Worm (Caenorhabditis elegans): Measurements from ENCODE around the gene H43I07.4.

H43I07.4 gene

ce11 chrV:4192688-4193471 lies 23.1 kb upstream of the H43I07.4 start:
- TF ChIP-seq dmd-6 (GFP tag; IDR thresholded peaks at IDR 0.05) (peak; percentile 35; the same call in 1 of the 2 replicates), nhr-28 (tag; optimal IDR thresholded peaks at IDR 0.05) (peak; percentile 3), aha-1 (tag) (peak; percentile 67), ctbp-1 (GFP tag; IDR thresholded peaks at IDR 0.05) (no peak), sdz-12 (GFP tag; optimal IDR thresholded peaks at IDR 0.05) (no peak), hlh-30 (tag; optimal IDR thresholded peaks at IDR 0.05; ENCODE audit: insufficient read depth) (no peak), attf-4 (tag; optimal IDR thresholded peaks at IDR 0.05) (no peak), nhr-42 (GFP tag; IDR thresholded peaks at IDR 0.05) (no peak), mes-2 (tag; optimal IDR thresholded peaks at IDR 0.05; ENCODE audit: poor library complexity, severe bottlenecking) (peak; percentile 16), ZK337.2 (GFP tag; IDR thresholded peaks at IDR 0.05) (no peak), ceh-20 (GFP tag; IDR thresholded peaks at IDR 0.05) (peak; percentile 43; the same call in 1 of the 2 replicates), daf-16 (GFP tag; optimal IDR thresholded peaks at IDR 0.05) (no peak), daf-16 (tag; optimal IDR thresholded peaks at IDR 0.05) (no peak), dve-1 (tag; optimal IDR thresholded peaks at IDR 0.05; ENCODE audit: insufficient read depth) (no peak), daf-8 (GFP tag; IDR thresholded peaks at IDR 0.05) (no peak), Y75B8A.6 (GFP tag; IDR thresholded peaks at IDR 0.05) (no peak), mxl-3 (GFP tag; optimal IDR thresholded peaks at IDR 0.05) (peak; percentile 8)

- TF ChIP-seq nhr-102 (tag; optimal IDR thresholded peaks at IDR 0.05) (peak; percentile 75), Y5F2A.4 (GFP tag; optimal IDR thresholded peaks at IDR 0.05) (no peak), R02D3.7 (tag; optimal IDR thresholded peaks at IDR 0.05) (no peak), unc-130 (GFP tag; optimal IDR thresholded peaks at IDR 0.05) (no peak), mdt-29 (GFP tag; IDR thresholded peaks at IDR 0.05) (no peak), cey-2 (tag; optimal IDR thresholded peaks at IDR 0.05; ENCODE audit: borderline replicate concordance, insufficient read depth) (no peak), aly-2 (tag; optimal IDR thresholded peaks at IDR 0.05) (no peak), spr-3 (GFP tag; optimal IDR thresholded peaks at IDR 0.05) (no peak), zip-2 (tag; optimal IDR thresholded peaks at IDR 0.05) (no peak), T20F7.1 (GFP tag; optimal IDR thresholded peaks at IDR 0.05) (no peak), lir-3 (tag; optimal IDR thresholded peaks at IDR 0.05) (no peak), madf-9 (GFP tag; conservative IDR thresholded peaks at IDR 0.05) (peak; percentile 53; the same call in 1 of the 2 replicates), snpc-4 (tag; optimal IDR thresholded peaks at IDR 0.05) (no peak), ztf-11 (tag; optimal IDR thresholded peaks at IDR 0.05) (no peak), pha-4 (GFP tag; IDR thresholded peaks at IDR 0.05) (0 out of 2 replicates have a peak, but pooled peaks have one; percentile 55), pha-4 (tag; optimal IDR thresholded peaks at IDR 0.05) (no peak), rbr-2 (tag; optimal IDR thresholded peaks at IDR 0.05) (peak; percentile 83), ctbp-1 (GFP tag; IDR thresholded peaks at IDR 0.05) (no peak), unc-62 (GFP tag; optimal IDR thresholded peaks at IDR 0.05 in 1 of 2) (peak in 1 of 2 experiments; percentile 99), unc-62 (tag; optimal IDR thresholded peaks at IDR 0.05) (no peak), lin-39 (tag; optimal IDR thresholded peaks at IDR 0.05) (no peak), hlh-30 (tag; optimal IDR thresholded peaks at IDR 0.05; ENCODE audit: insufficient read depth) (peak; percentile 74), ztf-7 (tag; optimal IDR thresholded peaks at IDR 0.05) (peak; percentile 36), dpl-1 (GFP tag; optimal IDR thresholded peaks at IDR 0.05) (peak; percentile 72), nhr-77 (tag; optimal IDR thresholded peaks at IDR 0.05) (peak; percentile 52), snpc-1.2 (GFP tag; IDR thresholded peaks at IDR 0.05) (no peak), fos-1 (tag; optimal IDR thresholded peaks at IDR 0.05) (no peak), ceh-20 (GFP tag; IDR thresholded peaks at IDR 0.05) (0 out of 2 replicates have a peak, but pooled peaks have one; percentile 39), set-16 (GFP tag; IDR thresholded peaks at IDR 0.05) (peak; percentile 31; the same call in 1 of the 2 replicates), nhr-237 (tag; optimal IDR thresholded peaks at IDR 0.05) (no peak), dmd-6 (GFP tag; IDR thresholded peaks at IDR 0.05) (peak; percentile 71), madf-5 (GFP tag; IDR thresholded peaks at IDR 0.05) (no peak), daf-16 (GFP tag; optimal IDR thresholded peaks at IDR 0.05) (no peak), daf-16 (tag; optimal IDR thresholded peaks at IDR 0.05) (peak; percentile 53), nhr-10 (tag; optimal IDR thresholded peaks at IDR 0.05) (no peak), Y48G9A.11 (GFP tag; IDR thresholded peaks at IDR 0.05) (no peak), daf-8 (GFP tag; IDR thresholded peaks at IDR 0.05) (no peak)
Measured at ce11 chrV:4194587-4195211, 21.3 kb upstream of the H43I07.4 start, which contains the start of gene Y45G5AM.9. TSS of gene Y45G5AM.9 (minus strand) at chrV:4194637.
